Worm (Caenorhabditis elegans) whole organism, young adult: ENCODE results near the gene T28H10.1.

Source experiments
- B0019.2 ChIP-seq: fragments of 200-800 bp; sonication (Bioruptor generic); conservative IDR thresholded peaks from 2 replicates; pipeline ENCODE4 v1.3.6; 2022; ENCODE audit warnings: missing genetic modification reagents, missing genetic modification characterization, missing compliant biosample characterization
- F52B5.7 ChIP-seq: sonication (generic microtip); optimal IDR thresholded peaks from 2 replicates; lab custom pipeline; 2016; ENCODE audit warnings: mild to moderate bottlenecking, missing genetic modification characterization, missing compliant biosample characterization
- K12H6.12 ChIP-seq: fragments of 200-800 bp; sonication (Bioruptor generic); optimal IDR thresholded peaks from 2 replicates; lab custom pipeline; 2018; ENCODE audit warnings: mild to moderate bottlenecking, missing genetic modification characterization, missing compliant biosample characterization
- T07F8.4 ChIP-seq: sonication (generic microtip); optimal IDR thresholded peaks from 2 replicates; lab custom pipeline; 2016; ENCODE audit warnings: mild to moderate bottlenecking, missing genetic modification characterization, moderate library complexity, missing compliant biosample characterization
- Y56A3A.18 ChIP-seq: fragments of 200-800 bp; sonication (Bioruptor generic); IDR thresholded peaks from 2 replicates; pipeline ENCODE4 v1.3.6; 2022; ENCODE audit warnings: missing genetic modification reagents, missing genetic modification characterization, missing compliant biosample characterization
- aptf-3 ChIP-seq: fragments of 200-800 bp; sonication (Bioruptor generic); IDR thresholded peaks from 2 replicates; pipeline ENCODE4 v1.3.6; 2022; ENCODE audit warnings: missing genetic modification characterization, missing compliant biosample characterization
- atf-7 ChIP-seq: sonication (generic microtip); optimal IDR thresholded peaks from 2 replicates; lab custom pipeline; 2017; ENCODE audit warnings: mild to moderate bottlenecking, missing genetic modification characterization, missing compliant biosample characterization
- attf-5 ChIP-seq: fragments of 200-800 bp; sonication (Bioruptor generic); optimal IDR thresholded peaks from 2 replicates; lab custom pipeline; 2018; ENCODE audit warnings: mild to moderate bottlenecking, missing genetic modification characterization, missing compliant biosample characterization
- cebp-1 ChIP-seq, 2 experiments: fragments of 200-800 bp in 1 of 2; sonication (Bioruptor generic) in 1 of 2; sonication (generic microtip) in 1 of 2; IDR thresholded peaks in 1 of 2; optimal IDR thresholded peaks in 1 of 2; 2 replicates each; pipeline versions ENCODE4 v1.3.6 to Lab custom; 2017 to 2022; ENCODE audit warnings: missing compliant biosample characterization in 2 of 2, missing genetic modification characterization in 2 of 2, mild to moderate bottlenecking in 1 of 2, missing genetic modification reagents in 1 of 2, moderate library complexity in 1 of 2
- cebp-2 ChIP-seq: fragments of 200-800 bp; sonication (Bioruptor generic); IDR thresholded peaks from 2 replicates; pipeline ENCODE4 v1.3.6; 2022; ENCODE audit warnings: missing genetic modification characterization, missing compliant biosample characterization
- ceh-40 ChIP-seq: fragments of 200-800 bp; sonication (Bioruptor generic); IDR thresholded peaks from 2 replicates; pipeline ENCODE4 v1.3.6; 2022; ENCODE audit warnings: missing genetic modification characterization, missing compliant biosample characterization
- dpff-1 ChIP-seq: sonication (generic microtip); optimal IDR thresholded peaks from 2 replicates; lab custom pipeline; 2017; ENCODE audit warnings: mild to moderate bottlenecking, missing genetic modification characterization, missing compliant biosample characterization
- dpl-1 ChIP-seq: fragments of 150-350 bp; optimal IDR thresholded peaks from 2 replicates; lab custom pipeline; 2014; ENCODE audit warnings: missing biosample characterization, missing genetic modification reagents, missing genetic modification characterization
- efl-1 ChIP-seq: fragments of 150-350 bp; optimal IDR thresholded peaks from 2 replicates; lab custom pipeline; 2014; ENCODE audit warnings: missing biosample characterization, missing genetic modification reagents, missing genetic modification characterization
- egl-44 ChIP-seq: fragments of 200-800 bp; sonication (Bioruptor generic); IDR thresholded peaks from 2 replicates; pipeline ENCODE4 v1.3.6; 2022; ENCODE audit warnings: missing genetic modification reagents, missing genetic modification characterization, missing compliant biosample characterization
- ekl-4 ChIP-seq: fragments of 200-800 bp; sonication (Bioruptor generic); IDR thresholded peaks from 2 replicates; pipeline ENCODE4 v1.3.6; 2022; ENCODE audit warnings: missing genetic modification reagents, missing genetic modification characterization, missing compliant biosample characterization
- ets-4 ChIP-seq: fragments of 200-800 bp; sonication (Bioruptor generic); optimal IDR thresholded peaks from 2 replicates; lab custom pipeline; 2018; ENCODE audit warnings: mild to moderate bottlenecking, missing genetic modification characterization, missing compliant biosample characterization
- hlh-26 ChIP-seq: fragments of 200-800 bp; sonication (Bioruptor generic); conservative IDR thresholded peaks from 2 replicates; pipeline ENCODE4 v1.3.6; 2022; ENCODE audit warnings: missing genetic modification reagents, missing genetic modification characterization, missing compliant biosample characterization
- hmg-20 ChIP-seq: fragments of 200-800 bp; sonication (Bioruptor generic); IDR thresholded peaks from 2 replicates; pipeline ENCODE4 v1.3.6; 2022; ENCODE audit warnings: missing genetic modification reagents, missing genetic modification characterization, missing compliant biosample characterization
- hsf-1 ChIP-seq: fragments of 200-800 bp; sonication (Bioruptor generic); IDR thresholded peaks from 2 replicates; pipeline ENCODE4 v1.3.6; 2022; ENCODE audit warnings: missing genetic modification reagents, missing genetic modification characterization, missing compliant biosample characterization
- lag-1 ChIP-seq: fragments of 200-800 bp; sonication (Bioruptor generic); IDR thresholded peaks from 2 replicates; pipeline ENCODE4 v1.3.6; 2022; ENCODE audit warnings: missing genetic modification reagents, missing genetic modification characterization, missing compliant biosample characterization
- lin-40 ChIP-seq: sonication (generic microtip); optimal IDR thresholded peaks from 2 replicates; lab custom pipeline; 2016; ENCODE audit warnings: missing genetic modification characterization, mild to moderate bottlenecking, missing compliant biosample characterization, missing genotype, missing genetic modification reagents
- madf-10 ChIP-seq: sonication (generic microtip); optimal IDR thresholded peaks from 2 replicates; lab custom pipeline; 2016; ENCODE audit warnings: mild to moderate bottlenecking, missing genetic modification characterization, missing compliant biosample characterization
- madf-8 ChIP-seq: fragments of 200-800 bp; sonication (Bioruptor generic); conservative IDR thresholded peaks from 2 replicates; pipeline ENCODE4 v1.3.6; 2022; ENCODE audit warnings: missing genetic modification reagents, missing genetic modification characterization, missing compliant biosample characterization
- nfyb-1 ChIP-seq: fragments of 200-800 bp; sonication (Bioruptor generic); IDR thresholded peaks from 2 replicates; pipeline ENCODE4 v1.3.6; 2022; ENCODE audit warnings: missing genetic modification reagents, missing genetic modification characterization, missing compliant biosample characterization
- nhr-80 ChIP-seq: sonication (generic microtip); optimal IDR thresholded peaks from 2 replicates; lab custom pipeline; 2016; ENCODE audit warnings: missing genetic modification characterization, missing compliant biosample characterization
- pha-4 ChIP-seq: fragments of 150-350 bp; sonication (generic microtip); optimal IDR thresholded peaks from 2 replicates; lab custom pipeline; 2014; ENCODE audit warnings: missing biosample characterization, missing genetic modification reagents, missing genetic modification characterization
- rec-8 ChIP-seq, 2 experiments: sonication (generic microtip); optimal IDR thresholded peaks; 2 replicates each; lab custom pipeline; 2016; ENCODE audit warnings: mild to moderate bottlenecking in 2 of 2, missing genetic modification characterization in 2 of 2, missing genetic modification reagents in 2 of 2, missing genotype in 2 of 2, missing biosample characterization in 1 of 2, missing compliant biosample characterization in 1 of 2, moderate library complexity in 1 of 2
- rpc-1 ChIP-seq, 2 experiments: fragments of 150-350 bp in 1 of 2; sonication (generic microtip) in 1 of 2; optimal IDR thresholded peaks; 2 replicates each; lab custom pipeline; 2014 to 2018; ENCODE audit warnings: missing biosample characterization in 1 of 2, missing genetic modification characterization in 1 of 2, missing genetic modification reagents in 1 of 2, missing genotype in 1 of 2
- snpc-1.1 ChIP-seq: sonication (generic microtip); optimal IDR thresholded peaks from 2 replicates; lab custom pipeline; 2017; ENCODE audit warnings: missing genetic modification characterization, mild to moderate bottlenecking, missing compliant biosample characterization, antibody characterized with exemption, moderate library complexity, missing genotype, missing genetic modification reagents; ENCODE audit not compliant: insufficient read depth
- sptf-2 ChIP-seq: fragments of 200-800 bp; sonication (Bioruptor generic); optimal IDR thresholded peaks from 2 replicates; lab custom pipeline; 2018; ENCODE audit warnings: mild to moderate bottlenecking, missing genetic modification characterization, missing compliant biosample characterization
- tbx-9 ChIP-seq: sonication (generic microtip); optimal IDR thresholded peaks from 2 replicates; lab custom pipeline; 2016; ENCODE audit warnings: borderline replicate concordance, missing genetic modification characterization, inconsistent platforms, missing compliant biosample characterization
- tlf-1 ChIP-seq: fragments of 200-800 bp; sonication (Bioruptor generic); optimal IDR thresholded peaks from 2 replicates; lab custom pipeline; 2018; ENCODE audit warnings: mild to moderate bottlenecking, missing genetic modification characterization, missing compliant biosample characterization
- unc-62 ChIP-seq: fragments of 150-350 bp; optimal IDR thresholded peaks from 2 replicates; lab custom pipeline; 2014; ENCODE audit warnings: missing biosample characterization, missing genetic modification reagents, missing genetic modification characterization
- ztf-22 ChIP-seq: fragments of 200-800 bp; sonication (Bioruptor generic); optimal IDR thresholded peaks from 2 replicates; lab custom pipeline; 2018; ENCODE audit warnings: mild to moderate bottlenecking, missing genetic modification characterization, moderate library complexity, missing compliant biosample characterization
- ztf-6 ChIP-seq: fragments of 200-800 bp; sonication (Bioruptor generic); IDR thresholded peaks from 2 replicates; pipeline ENCODE4 v1.3.6; 2022; ENCODE audit warnings: missing genetic modification reagents, missing genetic modification characterization, missing compliant biosample characterization

The T28H10.1 gene

ce11 chrV:12513900-12514299 lies 10.3 kb downstream of the T28H10.1 start:
- TF ChIP-seq snpc-1.1 (tag; lab: Kevin White, UChicago) = no peak
- no peak for TF ChIP-seq cebp-2 (GFP tag; lab: Robert Waterston, UW)
- TF ChIP-seq cebp-1 (GFP tag; IDR thresholded peaks at IDR 0.05; lab: Robert Waterston, UW) = peak; percentile 79
- TF ChIP-seq cebp-1 (tag; optimal IDR thresholded peaks at IDR 0.05; lab: Kevin White, UChicago) = peak; percentile 93
- no peak for TF ChIP-seq ekl-4
- TF ChIP-seq hlh-26 (GFP tag; lab: Robert Waterston, UW) = no peak
- TF ChIP-seq ceh-40 (GFP tag; lab: Robert Waterston, UW) = no peak
- TF ChIP-seq nhr-80 (tag; lab: Kevin White, UChicago) = peak; percentile 35

ce11 chrV:12517148-12517547 lies 13.6 kb downstream of the T28H10.1 start, which contains the start of gene cal-1:
Gene cal-1 (minus strand): TSS chrV:12517248.
- TF ChIP-seq unc-62 (GFP tag; lab: Kevin White, UChicago) (peak; percentile 10), F52B5.7 (tag; lab: Kevin White, UChicago) (no peak)

- TF ChIP-seq dpff-1 (no peak), T07F8.4 (tag; lab: Kevin White, UChicago) (no peak), cebp-2 (GFP tag; lab: Robert Waterston, UW) (no peak), Y56A3A.18 (no peak), pha-4 (tag; lab: Kevin White, UChicago) (no peak), lag-1 (no peak), attf-5 (GFP tag; lab: Kevin White, UChicago) (no peak)
Measured at ce11 chrV:12517757-12518156, 14.2 kb downstream of the T28H10.1 start.

- TF ChIP-seq hsf-1 (GFP tag; lab: Robert Waterston, UW) (no peak), B0019.2 (GFP tag; lab: Robert Waterston, UW) (no peak), K12H6.12 (tag; lab: Kevin White, UChicago) (peak; percentile 30), aptf-3 (no peak), atf-7 (tag; lab: Kevin White, UChicago) (no peak), ztf-22 (GFP tag; lab: Kevin White, UChicago) (peak; percentile 19), nfyb-1 (no peak)
Measured at ce11 chrV:12518770-12519169, 15.2 kb downstream of the T28H10.1 start.

ce11 chrV:12523356-12523755 lies 19.8 kb downstream of the T28H10.1 start:
- TF ChIP-seq efl-1 (GFP tag; lab: Kevin White, UChicago) = no peak
- TF ChIP-seq hmg-20 (GFP tag; lab: Robert Waterston, UW) = no peak
- no peak for TF ChIP-seq ceh-40 (GFP tag; lab: Robert Waterston, UW)
- no peak for TF ChIP-seq tbx-9 (tag; lab: Kevin White, UChicago)
- no peak for TF ChIP-seq nhr-80 (tag; lab: Kevin White, UChicago)
- no peak for TF ChIP-seq tlf-1 (GFP tag; lab: Kevin White, UChicago)
- no peak for TF ChIP-seq ztf-6 (GFP tag; lab: Robert Waterston, UW)
- no peak for TF ChIP-seq rpc-1 (optimal IDR thresholded peaks at IDR 0.05; lab: Kevin White, UChicago)
- TF ChIP-seq rpc-1 (tag; optimal IDR thresholded peaks at IDR 0.05; lab: Kevin White, UChicago) = no peak
- TF ChIP-seq rec-8 (tag; optimal IDR thresholded peaks at IDR 0.05; lab: Kevin White, UChicago) = no peak
- no peak for TF ChIP-seq madf-8 (GFP tag; lab: Robert Waterston, UW)
- TF ChIP-seq lin-40 (tag; lab: Kevin White, UChicago) = no peak
- no peak for TF ChIP-seq egl-44
- TF ChIP-seq madf-10 = no peak
- TF ChIP-seq sptf-2 = no peak
- no peak for TF ChIP-seq ets-4 (GFP tag; lab: Kevin White, UChicago)
- no peak for TF ChIP-seq dpl-1 (GFP tag; lab: Kevin White, UChicago)
